Worm (Caenorhabditis elegans): Measurements from ENCODE around the gene grd-1.

ce11 chrX:11079667-11080066, 29.6 kb upstream of the grd-1 start, which contains the start of gene W04G3.13:
- TF ChIP-seq lin-13 (GFP tag; optimal IDR thresholded peaks at IDR 0.05), result no peak
- no peak for TF ChIP-seq nhr-77 (tag; optimal IDR thresholded peaks at IDR 0.05)
- TF ChIP-seq egl-27 (tag; optimal IDR thresholded peaks at IDR 0.05), result no peak
- TF ChIP-seq fkh-10 (GFP tag; optimal IDR thresholded peaks at IDR 0.05), result no peak
- TF ChIP-seq nhr-12 (tag; optimal IDR thresholded peaks at IDR 0.05), result no peak
- TF ChIP-seq ztf-11 (tag; optimal IDR thresholded peaks at IDR 0.05), result no peak
- no peak for TF ChIP-seq efl-1 (optimal IDR thresholded peaks at IDR 0.05)
- TF ChIP-seq efl-1 (GFP tag; optimal IDR thresholded peaks at IDR 0.05 in 1 of 2), result no peak

All from whole organism, L1 larva.